Worm (Caenorhabditis elegans) whole organism, early embryonic: Measurements from ENCODE around the gene F10B5.3.

Experiments used
- B0310.2 ChIP-seq: sonication (generic microtip); optimal IDR thresholded peaks from 2 replicates; lab custom pipeline; 2016; ENCODE audit warnings: mild to moderate bottlenecking, missing genetic modification characterization, missing compliant biosample characterization
- F13C5.2 ChIP-seq: sonication (generic microtip); optimal IDR thresholded peaks from 2 replicates; lab custom pipeline; 2017; ENCODE audit warnings: mild to moderate bottlenecking, missing genetic modification characterization, inconsistent platforms, missing compliant biosample characterization
- aly-1 ChIP-seq: sonication (generic microtip); optimal IDR thresholded peaks from 2 replicates; lab custom pipeline; 2016; ENCODE audit warnings: missing genetic modification characterization, missing compliant biosample characterization
- ama-1 ChIP-seq: fragments of 150-350 bp; optimal IDR thresholded peaks from 2 replicates; lab custom pipeline; 2014
- ceh-13 ChIP-seq: fragments of 200-800 bp; sonication (Bioruptor generic); optimal IDR thresholded peaks from 2 replicates; lab custom pipeline; 2018; ENCODE audit warnings: mild to moderate bottlenecking, missing genetic modification characterization, missing compliant biosample characterization
- ceh-36 ChIP-seq: sonication (generic microtip); optimal IDR thresholded peaks from 2 replicates; lab custom pipeline; 2016; ENCODE audit warnings: missing genetic modification characterization, inconsistent platforms, missing compliant biosample characterization
- ets-7 ChIP-seq: sonication (generic microtip); optimal IDR thresholded peaks from 2 replicates; lab custom pipeline; 2016; ENCODE audit warnings: missing genotype, missing genetic modification characterization, missing compliant biosample characterization
- flt-1 ChIP-seq: fragments of 200-800 bp; sonication (Bioruptor generic); IDR thresholded peaks from 2 replicates; pipeline ENCODE4 v1.3.6; 2022; ENCODE audit warnings: missing genetic modification characterization, missing compliant biosample characterization
- tbx-11 ChIP-seq: fragments of 200-800 bp; sonication (Bioruptor generic); IDR thresholded peaks from 2 replicates; pipeline ENCODE4 v1.3.6; 2022; ENCODE audit warnings: missing genetic modification characterization, missing compliant biosample characterization
- tra-4 ChIP-seq: sonication (generic microtip); optimal IDR thresholded peaks from 2 replicates; lab custom pipeline; 2017; ENCODE audit warnings: missing genetic modification characterization, missing compliant biosample characterization

ce11 chrII:8152711-8153325 is 3.0 kb upstream of the F10B5.3 start:
- no peak for TF ChIP-seq ceh-36 (tag; lab: Kevin White, UChicago)
- no peak for TF ChIP-seq B0310.2 (tag; lab: Kevin White, UChicago)
- no peak for TF ChIP-seq tbx-11 (GFP tag; lab: Robert Waterston, UW)
- TF ChIP-seq aly-1: no peak
- TF ChIP-seq ama-1 (lab: Kevin White, UChicago): no peak
- TF ChIP-seq tra-4 (tag; lab: Kevin White, UChicago): no peak
- no peak for TF ChIP-seq F13C5.2 (tag; lab: Kevin White, UChicago)
- TF ChIP-seq flt-1 (GFP tag; lab: Robert Waterston, UW): no peak
- no peak for TF ChIP-seq ceh-13 (GFP tag; lab: Kevin White, UChicago)
- no peak for TF ChIP-seq ets-7
